Worm (Caenorhabditis elegans) whole organism, L4 larva: ENCODE measurements around the gene K11H3.3.

Source experiments
- F10B5.3 ChIP-seq: sonication (generic microtip); optimal IDR thresholded peaks from 2 replicates; lab custom pipeline; 2016; ENCODE audit warnings: mild to moderate bottlenecking, missing genetic modification characterization, missing compliant biosample characterization
- F26F4.8 ChIP-seq: fragments of 200-800 bp; sonication (Bioruptor generic); conservative IDR thresholded peaks from 2 replicates; pipeline ENCODE4 v1.3.6; 2022; ENCODE audit warnings: missing genetic modification characterization, missing compliant biosample characterization
- F49E8.2 ChIP-seq: sonication (generic microtip); optimal IDR thresholded peaks from 2 replicates; lab custom pipeline; 2016; ENCODE audit warnings: missing compliant biosample characterization, mild to moderate bottlenecking, missing genetic modification characterization, borderline replicate concordance
- R02D3.7 ChIP-seq: fragments of 150-350 bp; sonication (generic microtip); optimal IDR thresholded peaks from 3 replicates; lab custom pipeline; 2014; ENCODE audit warnings: missing biosample characterization, missing genetic modification characterization
- T20F7.1 ChIP-seq: fragments of 200-800 bp; sonication (Bioruptor generic); optimal IDR thresholded peaks from 2 replicates; lab custom pipeline; 2018; ENCODE audit warnings: mild to moderate bottlenecking, missing genetic modification characterization, missing compliant biosample characterization
- ZK337.2 ChIP-seq: fragments of 200-800 bp; sonication (Bioruptor generic); IDR thresholded peaks from 2 replicates; pipeline ENCODE4 v1.3.6; 2022; ENCODE audit warnings: missing genetic modification reagents, missing genetic modification characterization, missing compliant biosample characterization
- aha-1 ChIP-seq: fragments of 150-350 bp; peaks from one replicate; lab custom pipeline; 2014; ENCODE audit warnings: missing biosample characterization, missing genetic modification characterization
- ceh-28 ChIP-seq: fragments of 150-350 bp; optimal IDR thresholded peaks from 2 replicates; lab custom pipeline; 2014; ENCODE audit warnings: missing biosample characterization, missing genetic modification reagents, missing genetic modification characterization
- ceh-62 ChIP-seq: sonication (generic microtip); optimal IDR thresholded peaks from 2 replicates; lab custom pipeline; 2017; ENCODE audit warnings: missing biosample characterization, missing genetic modification characterization
- daf-12 ChIP-seq: fragments of 150-350 bp; optimal IDR thresholded peaks from 2 replicates; lab custom pipeline; 2014; ENCODE audit warnings: missing biosample characterization, missing genetic modification reagents, missing genetic modification characterization
- daf-19 ChIP-seq: fragments of 200-800 bp; sonication (Bioruptor generic); conservative IDR thresholded peaks from 2 replicates; pipeline ENCODE4 v1.3.6; 2022; ENCODE audit warnings: missing genetic modification characterization, missing compliant biosample characterization
- daf-8 ChIP-seq: fragments of 200-800 bp; sonication (Bioruptor generic); IDR thresholded peaks from 2 replicates; pipeline ENCODE4 v1.3.6; 2022; ENCODE audit warnings: missing genetic modification characterization, missing compliant biosample characterization
- dmd-9 ChIP-seq: fragments of 200-800 bp; sonication (Bioruptor generic); IDR thresholded peaks from 2 replicates; pipeline ENCODE4 v1.3.6; 2022; ENCODE audit warnings: missing genetic modification reagents, missing genetic modification characterization, missing compliant biosample characterization
- dpl-1 ChIP-seq: fragments of 150-350 bp; optimal IDR thresholded peaks from 2 replicates; lab custom pipeline; 2014; ENCODE audit warnings: missing biosample characterization, missing genetic modification reagents, missing genetic modification characterization
- duxl-1 ChIP-seq: sonication (generic microtip); optimal IDR thresholded peaks from 2 replicates; lab custom pipeline; 2016; ENCODE audit warnings: mild to moderate bottlenecking, missing genetic modification characterization, moderate library complexity, missing compliant biosample characterization; ENCODE audit not compliant: poor library complexity
- fkh-10 ChIP-seq: fragments of 150-350 bp; optimal IDR thresholded peaks from 2 replicates; lab custom pipeline; 2014; ENCODE audit warnings: missing biosample characterization, missing genetic modification reagents, missing genetic modification characterization
- gei-8 ChIP-seq: fragments of 200-800 bp; sonication (Bioruptor generic); optimal IDR thresholded peaks from 2 replicates; lab custom pipeline; 2018; ENCODE audit warnings: mild to moderate bottlenecking, missing genetic modification characterization, missing compliant biosample characterization
- lin-1 ChIP-seq: fragments of 200-800 bp; sonication (Bioruptor generic); IDR thresholded peaks from 2 replicates; pipeline ENCODE4 v1.3.6; 2022; ENCODE audit warnings: missing genetic modification reagents, missing genetic modification characterization, missing compliant biosample characterization
- lin-15B ChIP-seq: fragments of 150-350 bp; sonication (generic microtip); optimal IDR thresholded peaks from 3 replicates; lab custom pipeline; 2014; ENCODE audit warnings: missing biosample characterization, missing genetic modification characterization
- lir-3 ChIP-seq: sonication (generic microtip); optimal IDR thresholded peaks from 2 replicates; lab custom pipeline; 2016; ENCODE audit warnings: mild to moderate bottlenecking, missing genetic modification characterization, missing compliant biosample characterization
- lsy-2 ChIP-seq, 2 experiments: fragments of 150-350 bp in 1 of 2; sonication (generic microtip) in 1 of 2; optimal IDR thresholded peaks; 2 replicates each; lab custom pipeline; 2014 to 2017; ENCODE audit warnings: missing biosample characterization in 2 of 2, missing genetic modification characterization in 2 of 2
- mdl-1 ChIP-seq, 2 experiments: fragments of 150-350 bp in 1 of 2; sonication (generic microtip) in 1 of 2; optimal IDR thresholded peaks; 2 replicates each; lab custom pipeline; 2014 to 2017; ENCODE audit warnings: missing biosample characterization in 2 of 2, missing genetic modification characterization in 2 of 2
- mes-2 ChIP-seq: sonication (generic microtip); optimal IDR thresholded peaks from 2 replicates; lab custom pipeline; 2016; ENCODE audit warnings: missing genotype, mild to moderate bottlenecking, missing genetic modification characterization, missing compliant biosample characterization; ENCODE audit not compliant: poor library complexity, severe bottlenecking
- nhr-102 ChIP-seq: sonication (generic microtip); optimal IDR thresholded peaks from 2 replicates; lab custom pipeline; 2016; ENCODE audit warnings: mild to moderate bottlenecking, missing genetic modification characterization, moderate library complexity, missing compliant biosample characterization
- nhr-11 ChIP-seq: fragments of 150-350 bp; optimal IDR thresholded peaks from 2 replicates; lab custom pipeline; 2014; ENCODE audit warnings: missing biosample characterization, missing genetic modification characterization
- nhr-237 ChIP-seq: sonication (generic microtip); optimal IDR thresholded peaks from 2 replicates; lab custom pipeline; 2017; ENCODE audit warnings: missing biosample characterization, missing genetic modification characterization
- nhr-28 ChIP-seq: fragments of 150-350 bp; optimal IDR thresholded peaks from 2 replicates; lab custom pipeline; 2014; ENCODE audit warnings: missing biosample characterization, missing genetic modification characterization
- nhr-48 ChIP-seq: sonication (generic microtip); optimal IDR thresholded peaks from 2 replicates; lab custom pipeline; 2016; ENCODE audit warnings: mild to moderate bottlenecking, missing genetic modification characterization, missing compliant biosample characterization
- php-3 ChIP-seq: fragments of 200-800 bp; sonication (Bioruptor generic); IDR thresholded peaks from 2 replicates; pipeline ENCODE4 v1.3.6; 2022; ENCODE audit warnings: missing genetic modification reagents, missing genetic modification characterization, missing compliant biosample characterization
- snpc-1.2 ChIP-seq: fragments of 200-800 bp; sonication (Bioruptor generic); IDR thresholded peaks from 2 replicates; pipeline ENCODE4 v1.3.6; 2022; ENCODE audit warnings: missing genetic modification reagents, missing genetic modification characterization, missing compliant biosample characterization
- snpc-4 ChIP-seq: fragments of 150-350 bp; optimal IDR thresholded peaks from 2 replicates; lab custom pipeline; 2014; ENCODE audit warnings: missing biosample characterization, missing genetic modification characterization
- unc-62 ChIP-seq, 3 experiments: fragments of 150-350 bp in 1 of 3; sonication (generic microtip); optimal IDR thresholded peaks in 2 of 3; peaks in 1 of 3; 1 replicate in 1 of 3; 2 replicates in 2 of 3; lab custom pipeline; 2014 to 2017; ENCODE audit warnings: missing biosample characterization in 3 of 3, missing genetic modification characterization in 3 of 3, missing genetic modification reagents in 3 of 3, missing genotype in 1 of 3
- zag-1 ChIP-seq: fragments of 150-350 bp; optimal IDR thresholded peaks from 2 replicates; lab custom pipeline; 2014; ENCODE audit warnings: missing biosample characterization, missing genetic modification characterization
- zfp-2 ChIP-seq: sonication (generic microtip); optimal IDR thresholded peaks from 2 replicates; lab custom pipeline; 2016; ENCODE audit warnings: mild to moderate bottlenecking, missing genetic modification characterization, missing compliant biosample characterization
- zip-2 ChIP-seq: fragments of 150-350 bp; optimal IDR thresholded peaks from 2 replicates; lab custom pipeline; 2014; ENCODE audit warnings: missing biosample characterization, missing genetic modification characterization

K11H3.3 gene

DNA sequence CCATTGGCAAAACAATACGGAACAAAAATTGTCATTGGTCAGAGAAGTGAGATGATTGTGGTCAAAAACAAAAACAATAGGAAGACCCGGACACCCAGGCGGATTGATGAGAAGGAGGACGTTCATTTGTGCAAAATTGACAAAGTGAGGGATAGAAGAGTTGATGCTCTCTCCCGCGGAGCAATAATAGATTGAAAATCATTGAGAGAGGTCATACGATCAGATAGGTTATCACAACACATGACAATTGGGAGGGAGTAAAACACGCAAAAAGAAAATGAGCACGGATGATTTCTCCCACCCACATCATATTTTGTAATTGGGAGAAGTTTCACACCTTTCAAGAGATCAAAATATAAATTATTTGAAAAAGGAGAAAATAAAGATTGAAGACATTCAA, 34.0 kb downstream of the K11H3.3 start:
- TF ChIP-seq mes-2 (tag; lab: Kevin White, UChicago) (no peak), R02D3.7 (tag; lab: Kevin White, UChicago) (no peak), nhr-11 (tag; lab: Kevin White, UChicago) (peak; percentile 6)

DNA sequence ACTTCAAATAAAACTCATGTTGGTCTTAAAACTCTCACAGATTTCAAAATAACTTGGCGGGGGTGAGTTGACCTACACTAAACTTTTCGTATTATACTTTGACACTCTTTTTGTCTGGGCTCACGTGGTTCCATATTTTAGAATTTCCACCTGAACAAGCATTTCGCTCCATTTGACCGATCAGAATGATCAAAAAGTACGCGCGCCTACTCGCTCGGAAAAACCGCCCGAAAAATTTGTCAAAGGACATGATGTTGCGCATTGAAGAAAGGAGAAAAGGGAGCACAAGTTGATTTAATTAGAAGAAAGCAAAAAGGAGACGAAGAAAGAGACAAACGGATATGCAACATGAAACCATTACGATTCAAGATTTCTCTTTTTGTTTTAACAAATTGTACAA, 34.7 kb downstream of the K11H3.3 start:
- TF ChIP-seq F49E8.2 (tag; lab: Kevin White, UChicago) (no peak), aha-1 (tag; lab: Kevin White, UChicago) (peak; percentile 94), unc-62 (GFP tag; optimal IDR thresholded peaks at IDR 0.05 in 1 of 2; lab: Kevin White, UChicago) (peak in 1 of 2 experiments; percentile 31), unc-62 (tag; optimal IDR thresholded peaks at IDR 0.05; lab: Kevin White, UChicago) (no peak), lir-3 (tag; lab: Kevin White, UChicago) (no peak)

DNA sequence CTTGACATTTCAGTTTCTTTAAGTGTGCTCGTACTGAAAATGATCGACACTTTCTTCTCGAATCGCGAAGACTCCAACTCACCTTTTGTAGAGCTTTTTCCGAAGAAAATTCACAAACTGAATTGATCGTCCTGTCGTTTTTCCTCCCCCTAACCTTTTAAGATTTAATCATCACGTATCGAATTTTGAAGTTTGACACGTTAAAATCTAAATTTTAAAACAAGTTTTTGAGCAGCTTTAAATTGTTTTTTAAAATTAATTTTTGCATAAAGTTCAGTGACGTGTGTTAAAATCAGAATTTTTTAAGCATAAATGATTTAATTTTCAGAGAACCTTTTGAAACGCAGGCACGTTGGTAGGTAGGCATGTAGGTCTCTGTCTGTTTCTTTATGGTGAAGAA, 39.7 kb downstream of the K11H3.3 start, which contains the start of gene alg-4:
alg-4 (minus strand) TSS at position 101 of the 400 bp plus-strand sequence.
- no peak for TF ChIP-seq daf-8 (GFP tag; lab: Robert Waterston, UW)
- TF ChIP-seq ZK337.2 (GFP tag; lab: Robert Waterston, UW) = no peak
- TF ChIP-seq gei-8 (GFP tag; lab: Kevin White, UChicago) = no peak
- TF ChIP-seq lin-15B (tag; lab: Kevin White, UChicago) = no peak
- no peak for TF ChIP-seq zip-2 (tag; lab: Kevin White, UChicago)
- no peak for TF ChIP-seq zag-1 (tag; lab: Kevin White, UChicago)
- TF ChIP-seq lir-3 (tag; lab: Kevin White, UChicago) = no peak
- no peak for TF ChIP-seq lsy-2 (tag; optimal IDR thresholded peaks at IDR 0.05; lab: Kevin White, UChicago)
- TF ChIP-seq nhr-237 = no peak
- no peak for TF ChIP-seq fkh-10 (GFP tag; lab: Kevin White, UChicago)
- TF ChIP-seq nhr-28 (tag; lab: Kevin White, UChicago) = no peak
- no peak for TF ChIP-seq daf-19 (GFP tag; lab: Robert Waterston, UW)
- TF ChIP-seq lin-1 = no peak
- TF ChIP-seq dpl-1 = no peak
- TF ChIP-seq nhr-102 (tag; lab: Kevin White, UChicago) = no peak
- no peak for TF ChIP-seq dmd-9
- TF ChIP-seq F26F4.8 (GFP tag; lab: Robert Waterston, UW) = no peak
- TF ChIP-seq php-3 (GFP tag; lab: Robert Waterston, UW) = no peak

ce11 chrIII:9892855-9893254, 41.2 kb downstream of the K11H3.3 start, which contains the start of gene mam-7:
mam-7 (plus strand) TSS chrIII:9893155.
- TF ChIP-seq F10B5.3 (tag; lab: Kevin White, UChicago) (no peak), ceh-62 (tag; lab: Kevin White, UChicago) (no peak), snpc-4 (tag; lab: Kevin White, UChicago) (no peak), zfp-2 (tag; lab: Kevin White, UChicago) (no peak), duxl-1 (no peak), mdl-1 (tag; optimal IDR thresholded peaks at IDR 0.05; lab: Kevin White, UChicago) (no peak), T20F7.1 (GFP tag; lab: Kevin White, UChicago) (no peak), daf-12 (no peak), unc-62 (GFP tag; optimal IDR thresholded peaks at IDR 0.05 in 1 of 2; lab: Kevin White, UChicago) (no peak), unc-62 (tag; optimal IDR thresholded peaks at IDR 0.05; lab: Kevin White, UChicago) (no peak), zip-2 (tag; lab: Kevin White, UChicago) (no peak), ceh-28 (tag; lab: Kevin White, UChicago) (no peak), zag-1 (tag; lab: Kevin White, UChicago) (no peak), nhr-28 (tag; lab: Kevin White, UChicago) (no peak), F49E8.2 (tag; lab: Kevin White, UChicago) (no peak), snpc-1.2 (no peak), nhr-48 (tag; lab: Kevin White, UChicago) (no peak)
